Fruit fly (Drosophila melanogaster) whole organism, embryonic: ENCODE data around the gene CG6254.

Experiments used
- Atf3 ChIP-seq: fragments of 200-800 bp; sonication (Bioruptor generic); optimal IDR thresholded peaks from 3 replicates; lab custom pipeline; 2016; ENCODE audit warnings: missing biosample characterization, missing genetic modification characterization
- CG11723 ChIP-seq: fragments of 200-800 bp; sonication (Bioruptor generic); optimal IDR thresholded peaks from 2 replicates; lab custom pipeline; 2017; ENCODE audit warnings: missing biosample characterization, mild to moderate bottlenecking, missing genetic modification characterization
- CG13287 ChIP-seq: fragments of 200-800 bp; sonication (Bioruptor generic); IDR thresholded peaks from 2 replicates; pipeline ENCODE4 v1.3.6; 2022; ENCODE audit warnings: missing biosample characterization, missing genetic modification characterization; ENCODE audit not compliant: partially characterized antibody
- CG13424 ChIP-seq: fragments of 200-800 bp; sonication (Bioruptor generic); optimal IDR thresholded peaks from 2 replicates; lab custom pipeline; 2019; ENCODE audit warnings: missing biosample characterization, mild to moderate bottlenecking, missing genetic modification characterization, moderate library complexity
- CG15696 ChIP-seq: fragments of 200-800 bp; sonication (Bioruptor generic); optimal IDR thresholded peaks from 2 replicates; lab custom pipeline; 2019; ENCODE audit warnings: missing biosample characterization, mild to moderate bottlenecking, missing genetic modification characterization, moderate library complexity
- CG17829 ChIP-seq: fragments of 200-800 bp; optimal IDR thresholded peaks from 2 replicates; lab custom pipeline; 2019; ENCODE audit warnings: missing biosample characterization, mild to moderate bottlenecking, missing genetic modification characterization, moderate library complexity
- CG2202 ChIP-seq: fragments of 200-800 bp; sonication (Bioruptor generic); optimal IDR thresholded peaks from 2 replicates; lab custom pipeline; 2018; ENCODE audit warnings: missing biosample characterization, mild to moderate bottlenecking, missing genetic modification characterization
- CG2712 ChIP-seq: fragments of 200-800 bp; optimal IDR thresholded peaks from 3 replicates; lab custom pipeline; 2019; ENCODE audit warnings: missing biosample characterization, mild to moderate bottlenecking, missing genetic modification characterization, moderate library complexity
- CG3407 ChIP-seq: fragments of 200-800 bp; sonication (Bioruptor generic); optimal IDR thresholded peaks from 2 replicates; lab custom pipeline; 2018; ENCODE audit warnings: missing biosample characterization, mild to moderate bottlenecking, missing genetic modification characterization
- CG34224 ChIP-seq: fragments of 200-800 bp; sonication (Bioruptor generic); IDR thresholded peaks from 3 replicates; pipeline ENCODE4 v1.3.6; 2022; ENCODE audit warnings: missing biosample characterization, missing genetic modification characterization; ENCODE audit not compliant: partially characterized antibody
- CG3995 ChIP-seq: fragments of 200-800 bp; sonication (Bioruptor generic); optimal IDR thresholded peaks from 3 replicates; lab custom pipeline; 2016; ENCODE audit warnings: missing biosample characterization, missing genetic modification characterization
- CG4820 ChIP-seq: fragments of 200-800 bp; sonication (Bioruptor generic); optimal IDR thresholded peaks from 3 replicates; lab custom pipeline; 2016; ENCODE audit warnings: missing biosample characterization, missing genetic modification characterization
- CG7357 ChIP-seq: fragments of 200-800 bp; sonication (Bioruptor generic); IDR thresholded peaks from 3 replicates; pipeline ENCODE4 v1.3.6; 2022; ENCODE audit warnings: missing biosample characterization, missing genetic modification characterization
- CG7372 ChIP-seq: fragments of 200-800 bp; sonication (Bioruptor generic); IDR thresholded peaks from 2 replicates; pipeline ENCODE4 v1.3.6; 2022; ENCODE audit warnings: missing biosample characterization, missing genetic modification characterization
- CG7963 ChIP-seq: fragments of 200-800 bp; sonication (Bioruptor generic); IDR thresholded peaks from 3 replicates; pipeline ENCODE4 v1.3.6; 2022; ENCODE audit warnings: missing biosample characterization, missing genetic modification characterization; ENCODE audit not compliant: partially characterized antibody
- Dfd ChIP-seq, 2 experiments: fragments of >200 bp; optimal IDR thresholded peaks; 2 replicates each; lab custom pipeline; 2017; ENCODE audit warnings: missing biosample characterization in 2 of 2, missing genetic modification characterization in 2 of 2
- GATAe ChIP-seq: fragments of 200-800 bp; sonication (Bioruptor generic); conservative IDR thresholded peaks from 2 replicates; pipeline ENCODE4 v1.3.6; 2022; ENCODE audit warnings: missing biosample characterization, missing genetic modification characterization
- HLH4C ChIP-seq: fragments of 200-800 bp; sonication (Bioruptor generic); IDR thresholded peaks from 3 replicates; pipeline ENCODE4 v1.3.6; 2022; ENCODE audit warnings: missing biosample characterization, missing genetic modification characterization; ENCODE audit not compliant: partially characterized antibody
- HmgD ChIP-seq: fragments of 200-800 bp; sonication (Bioruptor generic); optimal IDR thresholded peaks from 3 replicates; lab custom pipeline; 2016; ENCODE audit warnings: missing biosample characterization, missing genetic modification characterization
- Hr3 ChIP-seq: fragments of 200-800 bp; sonication (Bioruptor generic); optimal IDR thresholded peaks from 3 replicates; lab custom pipeline; 2016; ENCODE audit warnings: missing biosample characterization, missing genetic modification characterization
- MESR4 ChIP-seq: fragments of 200-800 bp; sonication (Bioruptor generic); optimal IDR thresholded peaks from 2 replicates; lab custom pipeline; 2018; ENCODE audit warnings: missing biosample characterization, mild to moderate bottlenecking, missing genetic modification characterization, moderate library complexity
- Med ChIP-seq: fragments of 200-800 bp; sonication (Bioruptor generic); peaks from one replicate; lab custom pipeline; 2016; ENCODE audit warnings: missing biosample characterization, missing genetic modification characterization, mild to moderate bottlenecking, inconsistent platforms, moderate library complexity
- Mes4 ChIP-seq: fragments of 200-800 bp; sonication (Bioruptor generic); optimal IDR thresholded peaks from 2 replicates; lab custom pipeline; 2016; ENCODE audit warnings: missing biosample characterization, missing genetic modification characterization
- Stat92E ChIP-seq, 3 experiments: fragments of >200 bp in 2 of 3; fragments of 200-800 bp in 1 of 3; sonication (Bioruptor generic) in 1 of 3; optimal IDR thresholded peaks; 2 replicates each; lab custom pipeline; 2017 to 2019; ENCODE audit warnings: missing biosample characterization in 3 of 3, missing genetic modification characterization in 3 of 3, mild to moderate bottlenecking in 1 of 3, moderate library complexity in 1 of 3
- Taf1 ChIP-seq: fragments of 200-800 bp; sonication (Bioruptor generic); IDR thresholded peaks from 2 replicates; pipeline ENCODE4 v1.3.6; 2022; ENCODE audit warnings: missing biosample characterization, missing genetic modification characterization
- Xrp1 ChIP-seq: fragments of 200-800 bp; sonication (Bioruptor generic); IDR thresholded peaks from 2 replicates; pipeline ENCODE4 v1.3.6; 2022; ENCODE audit warnings: missing biosample characterization, missing genetic modification characterization
- amos ChIP-seq: fragments of 200-800 bp; sonication (Bioruptor generic); IDR thresholded peaks from 2 replicates; pipeline ENCODE4 v1.3.6; 2022; ENCODE audit warnings: missing biosample characterization, missing genetic modification characterization; ENCODE audit not compliant: partially characterized antibody
- ase ChIP-seq: fragments of 200-800 bp; sonication (Bioruptor generic); IDR thresholded peaks from 3 replicates; pipeline ENCODE4 v1.3.6; 2022; ENCODE audit warnings: missing biosample characterization, missing genetic modification characterization
- cas ChIP-seq: fragments of 200-800 bp; sonication (Bioruptor generic); IDR thresholded peaks from 2 replicates; pipeline ENCODE4 v1.3.6; 2022; ENCODE audit warnings: missing biosample characterization, missing genetic modification characterization
- crp ChIP-seq, 2 experiments: fragments of 200-800 bp; sonication (Bioruptor generic); optimal IDR thresholded peaks; 2 replicates in 1 of 2; 3 replicates in 1 of 2; lab custom pipeline; 2017; ENCODE audit warnings: missing biosample characterization in 2 of 2, missing genetic modification characterization in 2 of 2, mild to moderate bottlenecking in 1 of 2, moderate library complexity in 1 of 2
- danr ChIP-seq: fragments of 200-800 bp; sonication (Bioruptor generic); IDR thresholded peaks from 2 replicates; pipeline ENCODE4 v1.3.6; 2022; ENCODE audit warnings: missing biosample characterization, missing genetic modification characterization
- exex ChIP-seq: fragments of 200-800 bp; sonication (Bioruptor generic); optimal IDR thresholded peaks from 4 replicates; lab custom pipeline; 2018; ENCODE audit warnings: missing biosample characterization, mild to moderate bottlenecking, missing genetic modification characterization, moderate library complexity
- fd96Cb ChIP-seq: fragments of 200-800 bp; sonication (Bioruptor generic); optimal IDR thresholded peaks from 2 replicates; lab custom pipeline; 2018; ENCODE audit warnings: missing biosample characterization, mild to moderate bottlenecking, missing genetic modification characterization, moderate library complexity
- fu2 ChIP-seq: fragments of 200-800 bp; sonication (Bioruptor generic); optimal IDR thresholded peaks from 2 replicates; lab custom pipeline; 2016; ENCODE audit warnings: missing biosample characterization, missing genetic modification characterization
- kah ChIP-seq: fragments of 200-800 bp; sonication (Bioruptor generic); optimal IDR thresholded peaks from 2 replicates; lab custom pipeline; 2018; ENCODE audit warnings: missing biosample characterization, mild to moderate bottlenecking, missing genetic modification characterization
- ken ChIP-seq: fragments of 200-800 bp; sonication (Bioruptor generic); IDR thresholded peaks from 3 replicates; pipeline ENCODE4 v1.3.6; 2022; ENCODE audit warnings: missing biosample characterization, missing genetic modification characterization
- lab ChIP-seq: fragments of 200-800 bp; sonication (Bioruptor generic); optimal IDR thresholded peaks from 3 replicates; lab custom pipeline; 2017; ENCODE audit warnings: missing biosample characterization, missing genetic modification characterization, mild to moderate bottlenecking, moderate library complexity, missing genetic modification reagents
- mld ChIP-seq: fragments of 200-800 bp; sonication (Bioruptor generic); IDR thresholded peaks from 3 replicates; pipeline ENCODE4 v1.3.6; 2022; ENCODE audit warnings: missing biosample characterization, missing genetic modification characterization; ENCODE audit not compliant: partially characterized antibody
- pan ChIP-seq, 4 experiments: fragments of >200 bp in 3 of 4; fragments of 200-800 bp in 1 of 4; sonication (Bioruptor generic) in 1 of 4; optimal IDR thresholded peaks in 3 of 4; IDR thresholded peaks in 1 of 4; 2 replicates each; pipeline versions ENCODE4 v1.3.6 to Lab custom; 2017 to 2022; ENCODE audit warnings: missing biosample characterization in 2 of 4, missing genetic modification characterization in 2 of 4, mixed read lengths in 1 of 4
- pfk ChIP-seq: fragments of 200-800 bp; sonication (Bioruptor generic); optimal IDR thresholded peaks from 2 replicates; lab custom pipeline; 2018; ENCODE audit warnings: missing biosample characterization, mild to moderate bottlenecking, missing genetic modification characterization, moderate library complexity
- rib ChIP-seq: fragments of 200-800 bp; sonication (Bioruptor generic); IDR thresholded peaks from 2 replicates; pipeline ENCODE4 v1.3.6; 2022; ENCODE audit warnings: missing biosample characterization, missing genetic modification characterization
- sens ChIP-seq: fragments of 200-800 bp; sonication (Bioruptor generic); peaks from one replicate; lab custom pipeline; 2016; ENCODE audit warnings: missing biosample characterization, missing genetic modification characterization
- so ChIP-seq: fragments of 200-800 bp; sonication (Bioruptor generic); IDR thresholded peaks from 3 replicates; pipeline ENCODE4 v1.3.6; 2022; ENCODE audit warnings: missing biosample characterization, missing genetic modification characterization
- sr ChIP-seq: fragments of 200-800 bp; sonication (Bioruptor generic); IDR thresholded peaks from 3 replicates; pipeline ENCODE4 v1.3.6; 2022; ENCODE audit warnings: missing biosample characterization, missing genetic modification characterization
- stwl ChIP-seq: fragments of 200-800 bp; sonication (Bioruptor generic); optimal IDR thresholded peaks from 3 replicates; lab custom pipeline; 2018; ENCODE audit warnings: missing biosample characterization, mild to moderate bottlenecking, missing genetic modification characterization, moderate library complexity
- tin ChIP-seq: fragments of 200-800 bp; sonication (Bioruptor generic); optimal IDR thresholded peaks from 3 replicates; lab custom pipeline; 2016; ENCODE audit warnings: missing biosample characterization, missing genetic modification characterization
- tll ChIP-seq, 2 experiments: fragments of 200-800 bp in 1 of 2; fragments of >200 bp in 1 of 2; sonication (Bioruptor generic) in 1 of 2; optimal IDR thresholded peaks; 2 replicates each; lab custom pipeline; 2017 to 2019; ENCODE audit warnings: missing biosample characterization in 2 of 2, missing genetic modification characterization in 2 of 2, mild to moderate bottlenecking in 1 of 2, moderate library complexity in 1 of 2
- unc-4 ChIP-seq: fragments of 200-800 bp; sonication (Bioruptor generic); IDR thresholded peaks from 2 replicates; pipeline ENCODE4 v1.3.6; 2022; ENCODE audit warnings: missing biosample characterization, missing genetic modification characterization; ENCODE audit not compliant: partially characterized antibody

Gene CG6254

DNA sequence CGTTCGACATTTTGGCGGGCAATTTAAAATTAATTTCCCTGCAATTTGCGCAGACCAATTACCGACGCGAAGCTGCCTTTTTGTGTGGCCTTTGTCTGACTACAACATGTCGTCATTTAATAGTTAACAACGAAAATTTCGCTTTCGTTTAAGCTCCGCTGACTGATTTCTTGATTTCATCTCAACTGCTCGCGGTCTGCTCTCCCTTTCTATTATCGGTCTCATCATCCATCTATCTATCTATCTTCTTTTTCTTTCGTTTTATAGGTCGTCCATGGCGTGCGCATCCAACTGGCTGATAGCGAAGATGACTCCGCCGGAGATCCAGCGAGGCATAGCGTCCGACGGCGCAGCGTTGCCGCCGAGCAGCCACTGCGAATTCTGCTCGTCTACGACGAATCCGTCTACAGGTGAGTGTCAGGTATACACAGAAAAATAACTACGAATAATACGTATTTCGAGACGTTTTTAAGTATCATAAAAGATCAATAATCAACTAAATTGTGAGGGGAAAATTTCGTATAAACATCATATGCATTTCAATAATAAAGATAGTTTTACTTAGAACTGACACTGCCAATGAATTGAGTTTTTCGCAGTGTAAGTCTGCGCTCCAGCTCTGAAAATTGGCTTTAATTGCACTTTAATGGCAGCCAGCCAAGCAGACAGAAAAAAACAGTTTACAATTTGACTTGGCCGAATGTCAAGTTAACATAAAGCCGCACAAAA is 7.0 kb downstream of the CG6254 start (continued):
- no peak for TF ChIP-seq crp (GFP tag; optimal IDR thresholded peaks at IDR 0.05; lab: Kevin White, UChicago)
- TF ChIP-seq Mes4 (GFP tag; lab: Kevin White, UChicago), result no peak
- TF ChIP-seq CG7372, result no peak
- TF ChIP-seq CG34224 (GFP tag; lab: Robert Waterston, UW), result no peak
- no peak for TF ChIP-seq tin
- peak; percentile 53 for TF ChIP-seq Med (GFP tag; lab: Kevin White, UChicago)
- TF ChIP-seq MESR4 (GFP tag; lab: Kevin White, UChicago), result no peak
- no peak for TF ChIP-seq danr (GFP tag; lab: Robert Waterston, UW)
- no peak for TF ChIP-seq CG4820 (GFP tag; lab: Kevin White, UChicago)
- no peak for TF ChIP-seq Dfd (GFP tag; optimal IDR thresholded peaks at IDR 0.05; lab: Kevin White, UChicago)
- no peak for TF ChIP-seq pan (optimal IDR thresholded peaks at IDR 0.05; lab: Kevin White, UChicago)
- TF ChIP-seq pan (GFP tag; optimal IDR thresholded peaks at IDR 0.05 in 1 of 2, IDR thresholded peaks at IDR 0.05 in 1 of 2), result peak in 1 of 2 experiments; percentile 67
- TF ChIP-seq ken (GFP tag; lab: Robert Waterston, UW), result 0 out of 3 replicates have a peak, but pooled peaks have one; percentile 32
- TF ChIP-seq Stat92E (GFP tag; optimal IDR thresholded peaks at IDR 0.05; lab: Kevin White, UChicago), result no peak
- peak; percentile 59 for TF ChIP-seq Xrp1
- TF ChIP-seq CG7963, result no peak
- TF ChIP-seq CG13287 (GFP tag; lab: Robert Waterston, UW), result no peak
- no peak for TF ChIP-seq pfk
- TF ChIP-seq kah (GFP tag; lab: Kevin White, UChicago), result no peak
- TF ChIP-seq CG11723, result no peak
- no peak for TF ChIP-seq CG15696 (tag; lab: Kevin White, UChicago)
- TF ChIP-seq tll (GFP tag; optimal IDR thresholded peaks at IDR 0.05; lab: Kevin White, UChicago), result no peak
- TF ChIP-seq CG2712 (tag; lab: Kevin White, UChicago), result no peak
- TF ChIP-seq unc-4 (GFP tag; lab: Robert Waterston, UW), result no peak
- TF ChIP-seq fd96Cb (tag; lab: Kevin White, UChicago), result no peak
- no peak for TF ChIP-seq CG17829 (tag; lab: Kevin White, UChicago)
- TF ChIP-seq sens (GFP tag; lab: Kevin White, UChicago), result peak; percentile 80
- TF ChIP-seq stwl (tag; lab: Kevin White, UChicago), result no peak
- TF ChIP-seq mld (GFP tag; lab: Robert Waterston, UW), result no peak
- no peak for TF ChIP-seq Hr3 (GFP tag; lab: Kevin White, UChicago)
- TF ChIP-seq CG3407, result no peak
- TF ChIP-seq CG3995, result no peak
- no peak for TF ChIP-seq CG7357 (GFP tag; lab: Robert Waterston, UW)
- no peak for TF ChIP-seq exex (tag; lab: Kevin White, UChicago)
- TF ChIP-seq HmgD (GFP tag; lab: Kevin White, UChicago), result no peak
- TF ChIP-seq Taf1 (GFP tag; lab: Robert Waterston, UW), result no peak
- TF ChIP-seq fu2 (GFP tag; lab: Kevin White, UChicago), result no peak
- TF ChIP-seq rib (GFP tag; lab: Robert Waterston, UW), result no peak
- TF ChIP-seq sr, result no peak
- 0 out of 3 replicates have a peak, but pooled peaks have one; percentile 12 for TF ChIP-seq so
- no peak for TF ChIP-seq HLH4C (GFP tag; lab: Robert Waterston, UW)
- TF ChIP-seq Atf3 (GFP tag; lab: Kevin White, UChicago), result no peak
- no peak for TF ChIP-seq amos (GFP tag; lab: Robert Waterston, UW)
- no peak for TF ChIP-seq GATAe (GFP tag; lab: Robert Waterston, UW)
- TF ChIP-seq lab, result no peak
- TF ChIP-seq CG2202 (tag; lab: Kevin White, UChicago), result no peak
- TF ChIP-seq CG13424, result peak; percentile 35
- TF ChIP-seq ase (GFP tag; lab: Robert Waterston, UW), result peak; percentile 13; the same call in 1 of the 3 replicates
- TF ChIP-seq cas, result no peak
